Worm (Caenorhabditis elegans) whole organism, young adult: ENCODE results near the gene btb-5.

Source experiments
- C17E4.6 ChIP-seq: fragments of 200-800 bp; sonication (Bioruptor generic); IDR thresholded peaks from 2 replicates; pipeline ENCODE4 v1.3.6; 2022; ENCODE audit warnings: missing genetic modification reagents, missing genetic modification characterization, missing compliant biosample characterization
- F10E7.11 ChIP-seq: sonication (generic microtip); optimal IDR thresholded peaks from 2 replicates; lab custom pipeline; 2017; ENCODE audit warnings: mild to moderate bottlenecking, missing genetic modification characterization, moderate library complexity, missing compliant biosample characterization
- F33H1.4 ChIP-seq: fragments of 200-800 bp; sonication (Bioruptor generic); IDR thresholded peaks from 2 replicates; pipeline ENCODE4 v1.3.6; 2022; ENCODE audit warnings: missing genetic modification reagents, missing genetic modification characterization, missing compliant biosample characterization
- K11D2.4 ChIP-seq: fragments of 200-800 bp; sonication (Bioruptor generic); IDR thresholded peaks from 2 replicates; pipeline ENCODE4 v1.3.6; 2022; ENCODE audit warnings: missing genetic modification reagents, missing genetic modification characterization, missing compliant biosample characterization
- T07F8.4 ChIP-seq: sonication (generic microtip); optimal IDR thresholded peaks from 2 replicates; lab custom pipeline; 2016; ENCODE audit warnings: mild to moderate bottlenecking, missing genetic modification characterization, moderate library complexity, missing compliant biosample characterization
- T26A5.8 ChIP-seq: sonication (generic microtip); optimal IDR thresholded peaks from 2 replicates; lab custom pipeline; 2016; ENCODE audit warnings: missing genetic modification characterization, missing compliant biosample characterization
- Y53G8AR.9 ChIP-seq: fragments of 200-800 bp; sonication (Bioruptor generic); conservative IDR thresholded peaks from 2 replicates; pipeline ENCODE4 v1.3.6; 2022; ENCODE audit warnings: missing genetic modification reagents, missing genetic modification characterization, missing compliant biosample characterization
- Y79H2A.3 ChIP-seq: fragments of 200-800 bp; sonication (Bioruptor generic); conservative IDR thresholded peaks from 2 replicates; pipeline ENCODE4 v1.3.6; 2022; ENCODE audit warnings: missing genetic modification reagents, missing genetic modification characterization, missing compliant biosample characterization
- Y95B8A.8 ChIP-seq: fragments of 200-800 bp; sonication (Bioruptor generic); IDR thresholded peaks from 2 replicates; pipeline ENCODE4 v1.3.6; 2022; ENCODE audit warnings: missing genetic modification reagents, missing genetic modification characterization, missing compliant biosample characterization
- ama-1 ChIP-seq, 3 experiments: fragments of 150-350 bp in 1 of 3; sonication (generic microtip) in 2 of 3; optimal IDR thresholded peaks; 2 replicates each; lab custom pipeline; 2014 to 2018; ENCODE audit warnings: missing biosample characterization in 2 of 3, missing genetic modification characterization in 2 of 3, missing genetic modification reagents in 2 of 3
- aptf-2 ChIP-seq: fragments of 200-800 bp; sonication (Bioruptor generic); conservative IDR thresholded peaks from 2 replicates; pipeline ENCODE4 v1.3.6; 2022; ENCODE audit warnings: missing genetic modification reagents, missing genetic modification characterization, missing compliant biosample characterization
- athp-1 ChIP-seq: sonication (generic microtip); optimal IDR thresholded peaks from 2 replicates; lab custom pipeline; 2017; ENCODE audit warnings: mild to moderate bottlenecking, missing genetic modification characterization, missing compliant biosample characterization
- attf-5 ChIP-seq: fragments of 200-800 bp; sonication (Bioruptor generic); optimal IDR thresholded peaks from 2 replicates; lab custom pipeline; 2018; ENCODE audit warnings: mild to moderate bottlenecking, missing genetic modification characterization, missing compliant biosample characterization
- cebp-1 ChIP-seq, 2 experiments: fragments of 200-800 bp in 1 of 2; sonication (Bioruptor generic) in 1 of 2; sonication (generic microtip) in 1 of 2; IDR thresholded peaks in 1 of 2; optimal IDR thresholded peaks in 1 of 2; 2 replicates each; pipeline versions ENCODE4 v1.3.6 to Lab custom; 2017 to 2022; ENCODE audit warnings: missing compliant biosample characterization in 2 of 2, missing genetic modification characterization in 2 of 2, mild to moderate bottlenecking in 1 of 2, missing genetic modification reagents in 1 of 2, moderate library complexity in 1 of 2
- cebp-2 ChIP-seq: fragments of 200-800 bp; sonication (Bioruptor generic); IDR thresholded peaks from 2 replicates; pipeline ENCODE4 v1.3.6; 2022; ENCODE audit warnings: missing genetic modification characterization, missing compliant biosample characterization
- ceh-100 ChIP-seq: fragments of 200-800 bp; sonication (Bioruptor generic); IDR thresholded peaks from 2 replicates; pipeline ENCODE4 v1.3.6; 2022; ENCODE audit warnings: missing genetic modification reagents, missing genetic modification characterization, missing compliant biosample characterization
- ceh-40 ChIP-seq: fragments of 200-800 bp; sonication (Bioruptor generic); IDR thresholded peaks from 2 replicates; pipeline ENCODE4 v1.3.6; 2022; ENCODE audit warnings: missing genetic modification characterization, missing compliant biosample characterization
- ceh-79 ChIP-seq: sonication (generic microtip); optimal IDR thresholded peaks from 2 replicates; lab custom pipeline; 2017; ENCODE audit warnings: mild to moderate bottlenecking, missing genetic modification characterization, missing compliant biosample characterization
- dox-1 ChIP-seq: fragments of 200-800 bp; sonication (Bioruptor generic); IDR thresholded peaks from 2 replicates; pipeline ENCODE4 v1.3.6; 2022; ENCODE audit warnings: missing genetic modification reagents, missing genetic modification characterization, missing compliant biosample characterization
- egl-18 ChIP-seq: fragments of 200-800 bp; sonication (Bioruptor generic); IDR thresholded peaks from 2 replicates; pipeline ENCODE4 v1.3.6; 2022; ENCODE audit warnings: missing genetic modification reagents, missing genetic modification characterization, missing compliant biosample characterization
- egrh-3 ChIP-seq: fragments of 200-800 bp; sonication (Bioruptor generic); IDR thresholded peaks from 2 replicates; pipeline ENCODE4 v1.3.6; 2022; ENCODE audit warnings: missing genetic modification reagents, missing genetic modification characterization, missing compliant biosample characterization
- ekl-4 ChIP-seq: fragments of 200-800 bp; sonication (Bioruptor generic); IDR thresholded peaks from 2 replicates; pipeline ENCODE4 v1.3.6; 2022; ENCODE audit warnings: missing genetic modification reagents, missing genetic modification characterization, missing compliant biosample characterization
- gei-17 ChIP-seq: fragments of 200-800 bp; sonication (Bioruptor generic); optimal IDR thresholded peaks from 2 replicates; lab custom pipeline; 2018; ENCODE audit warnings: mild to moderate bottlenecking, missing genetic modification characterization, missing compliant biosample characterization
- hmg-1.2 ChIP-seq: fragments of 200-800 bp; sonication (Bioruptor generic); IDR thresholded peaks from 2 replicates; pipeline ENCODE4 v1.3.6; 2022; ENCODE audit warnings: missing genetic modification reagents, missing genetic modification characterization, missing compliant biosample characterization
- let-526 ChIP-seq: fragments of 200-800 bp; sonication (Bioruptor generic); IDR thresholded peaks from 2 replicates; pipeline ENCODE4 v1.3.6; 2022; ENCODE audit warnings: missing genetic modification reagents, missing genetic modification characterization, missing compliant biosample characterization
- lin-26 ChIP-seq: fragments of 200-800 bp; sonication (Bioruptor generic); IDR thresholded peaks from 2 replicates; pipeline ENCODE4 v1.3.6; 2022; ENCODE audit warnings: missing genetic modification reagents, missing genetic modification characterization, missing compliant biosample characterization
- lin-54 ChIP-seq: fragments of 200-800 bp; sonication (Bioruptor generic); optimal IDR thresholded peaks from 2 replicates; lab custom pipeline; 2018; ENCODE audit warnings: mild to moderate bottlenecking, missing genetic modification characterization, missing compliant biosample characterization
- lsl-1 ChIP-seq: fragments of 200-800 bp; sonication (Bioruptor generic); optimal IDR thresholded peaks from 2 replicates; lab custom pipeline; 2018; ENCODE audit warnings: mild to moderate bottlenecking, missing genetic modification characterization, moderate library complexity, missing compliant biosample characterization
- madf-3 ChIP-seq: fragments of 200-800 bp; sonication (Bioruptor generic); IDR thresholded peaks from 2 replicates; pipeline ENCODE4 v1.3.6; 2022; ENCODE audit warnings: missing genetic modification reagents, missing genetic modification characterization, missing compliant biosample characterization
- madf-6 ChIP-seq: fragments of 200-800 bp; sonication (Bioruptor generic); IDR thresholded peaks from 2 replicates; pipeline ENCODE4 v1.3.6; 2022; ENCODE audit warnings: missing genetic modification reagents, missing genetic modification characterization, missing compliant biosample characterization
- mcd-1 ChIP-seq: fragments of 200-800 bp; sonication (Bioruptor generic); IDR thresholded peaks from 2 replicates; pipeline ENCODE4 v1.3.6; 2022; ENCODE audit warnings: missing genetic modification reagents, missing genetic modification characterization, missing compliant biosample characterization
- nfya-2 ChIP-seq: fragments of 200-800 bp; sonication (Bioruptor generic); IDR thresholded peaks from 2 replicates; pipeline ENCODE4 v1.3.6; 2022; ENCODE audit warnings: missing genetic modification reagents, missing genetic modification characterization, missing compliant biosample characterization
- pbrm-1 ChIP-seq: fragments of 200-800 bp; sonication (Bioruptor generic); IDR thresholded peaks from 2 replicates; pipeline ENCODE4 v1.3.6; 2022; ENCODE audit warnings: missing genetic modification reagents, missing genetic modification characterization, missing compliant biosample characterization
- rcor-1 ChIP-seq: fragments of 200-800 bp; sonication (Bioruptor generic); IDR thresholded peaks from 2 replicates; pipeline ENCODE4 v1.3.6; 2022; ENCODE audit warnings: missing genetic modification reagents, missing genetic modification characterization, missing compliant biosample characterization
- somi-1 ChIP-seq: fragments of 200-800 bp; sonication (Bioruptor generic); optimal IDR thresholded peaks from 2 replicates; lab custom pipeline; 2018; ENCODE audit warnings: mild to moderate bottlenecking, missing genetic modification characterization, missing compliant biosample characterization
- zfh-2 ChIP-seq: fragments of 200-800 bp; sonication (Bioruptor generic); conservative IDR thresholded peaks from 2 replicates; pipeline ENCODE4 v1.3.6; 2022; ENCODE audit warnings: missing genetic modification reagents, missing genetic modification characterization, missing compliant biosample characterization
- ztf-25 ChIP-seq: fragments of 200-800 bp; sonication (Bioruptor generic); IDR thresholded peaks from 2 replicates; pipeline ENCODE4 v1.3.6; 2022; ENCODE audit warnings: missing genetic modification reagents, missing genetic modification characterization, missing compliant biosample characterization

The btb-5 gene

DNA sequence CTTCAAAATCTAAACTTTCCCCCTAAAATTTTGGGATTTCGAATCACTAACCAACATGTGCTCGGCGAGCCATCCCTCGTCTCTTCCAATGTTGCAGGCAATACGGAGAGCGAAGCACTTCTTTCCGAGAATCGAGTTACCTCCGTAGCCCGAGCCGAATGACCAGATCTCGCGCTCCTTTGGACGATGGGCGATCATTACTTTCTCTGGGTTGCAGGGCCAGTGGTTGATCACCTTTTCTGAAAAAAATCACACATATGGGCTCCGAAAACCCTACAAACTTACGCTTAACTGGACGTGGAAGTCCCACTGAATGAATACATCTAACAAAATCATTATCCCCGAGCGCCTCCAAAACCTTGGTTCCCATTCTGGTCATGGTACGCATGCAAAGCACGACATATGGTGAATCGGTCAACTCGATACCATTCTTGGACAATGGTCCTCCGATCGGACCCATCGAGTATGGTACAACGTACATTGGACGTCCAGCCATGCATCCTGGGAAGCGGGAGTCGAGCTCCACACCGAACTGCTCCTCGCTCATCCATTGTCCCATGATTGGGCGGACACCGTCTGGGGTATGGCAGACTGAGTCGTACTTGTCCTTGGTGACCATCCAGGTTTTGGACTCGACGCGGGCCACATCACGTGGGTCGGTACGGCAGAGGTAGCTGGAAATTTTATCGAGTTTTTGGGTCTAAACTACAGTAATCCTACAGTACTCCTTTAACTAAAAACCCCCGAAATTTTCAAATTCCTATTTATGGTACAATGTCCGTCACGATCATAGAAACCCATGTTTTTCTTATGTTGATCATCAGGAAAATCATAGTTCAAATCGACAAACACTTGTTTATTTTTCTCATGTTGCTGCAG is 4.0 kb upstream of the btb-5 start (continued):
- TF ChIP-seq gei-17 (GFP tag; lab: Kevin White, UChicago) = no peak
- TF ChIP-seq F33H1.4 (GFP tag; lab: Robert Waterston, UW) = no peak
- 0 out of 2 replicates have a peak, but pooled peaks have one; percentile 23 for TF ChIP-seq nfya-2 (GFP tag; lab: Robert Waterston, UW)
- no peak for TF ChIP-seq somi-1 (GFP tag; lab: Kevin White, UChicago)
- no peak for TF ChIP-seq cebp-2 (GFP tag; lab: Robert Waterston, UW)
- peak; percentile 11 for TF ChIP-seq ama-1 (optimal IDR thresholded peaks at IDR 0.05; lab: Kevin White, UChicago)
- TF ChIP-seq ama-1 (GFP tag; optimal IDR thresholded peaks at IDR 0.05; lab: Kevin White, UChicago) = no peak
- TF ChIP-seq egrh-3 = 0 out of 2 replicates have a peak, but pooled peaks have one; percentile 3
- no peak for TF ChIP-seq lin-54 (GFP tag; lab: Kevin White, UChicago)

DNA sequence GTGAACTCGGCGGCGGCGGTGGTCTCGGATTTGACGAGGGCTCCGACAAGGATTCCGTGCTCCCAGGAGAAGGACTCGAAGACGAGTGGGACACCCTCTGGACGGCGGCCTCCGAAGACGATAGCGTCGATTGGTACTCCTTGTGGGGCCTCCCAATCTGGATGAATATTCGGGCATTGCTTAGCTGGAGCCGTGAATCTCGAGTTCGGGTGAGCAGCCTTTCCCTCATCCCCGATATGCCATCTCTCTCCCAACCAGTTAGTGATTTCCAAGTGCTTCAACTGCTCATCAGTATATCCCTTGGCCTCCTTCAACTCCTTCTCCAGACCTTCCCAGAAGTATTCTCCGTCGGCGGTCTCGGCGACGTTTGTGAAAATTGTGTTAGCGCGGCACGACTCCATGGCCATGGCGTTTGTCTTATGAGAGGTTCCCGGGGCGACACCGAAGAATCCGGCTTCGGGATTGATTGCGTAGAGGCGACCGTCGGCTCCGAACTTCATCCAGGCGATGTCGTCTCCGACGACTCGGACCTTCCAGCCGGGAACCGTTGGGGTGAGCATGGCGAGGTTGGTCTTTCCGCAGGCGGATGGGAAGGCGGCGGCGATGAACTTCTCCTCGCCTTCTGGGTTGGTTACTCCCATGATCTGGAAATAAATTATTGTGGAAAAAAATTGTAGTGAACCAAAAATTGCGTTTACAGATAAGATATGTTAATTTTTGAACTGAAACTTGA is 2.8 kb upstream of the btb-5 start:
- TF ChIP-seq ztf-25 = 0 out of 2 replicates have a peak, but pooled peaks have one; percentile 3
- TF ChIP-seq madf-6 (GFP tag; lab: Robert Waterston, UW) = peak; percentile 20; the same call in 1 of the 2 replicates
- peak; percentile 60 for TF ChIP-seq K11D2.4 (GFP tag; lab: Robert Waterston, UW)
- TF ChIP-seq athp-1 (tag; lab: Kevin White, UChicago) = peak; percentile 18
- no peak for TF ChIP-seq aptf-2 (GFP tag; lab: Robert Waterston, UW)
- TF ChIP-seq madf-3 (GFP tag; lab: Robert Waterston, UW) = peak; percentile 76
- TF ChIP-seq hmg-1.2 = peak; percentile 29; the same call in 1 of the 2 replicates
- TF ChIP-seq ceh-79 = peak; percentile 71
- no peak for TF ChIP-seq ama-1 (optimal IDR thresholded peaks at IDR 0.05; lab: Kevin White, UChicago)
- TF ChIP-seq ama-1 (GFP tag; optimal IDR thresholded peaks at IDR 0.05; lab: Kevin White, UChicago) = peak in 1 of 2 experiments; percentile 35
- TF ChIP-seq T07F8.4 (tag; lab: Kevin White, UChicago) = no peak
- TF ChIP-seq lsl-1 = no peak
- TF ChIP-seq pbrm-1 (GFP tag; lab: Robert Waterston, UW) = no peak
- 0 out of 2 replicates have a peak, but pooled peaks have one; percentile 9 for TF ChIP-seq ceh-100 (GFP tag; lab: Robert Waterston, UW)
- peak; percentile 1 for TF ChIP-seq lin-26 (GFP tag; lab: Robert Waterston, UW)
- TF ChIP-seq let-526 (GFP tag; lab: Robert Waterston, UW) = peak; percentile 72; the same call in 1 of the 2 replicates
- TF ChIP-seq ekl-4 (GFP tag; lab: Robert Waterston, UW) = peak; percentile 58; the same call in 1 of the 2 replicates
- peak; percentile 72; the same call in 1 of the 2 replicates for TF ChIP-seq egrh-3
- TF ChIP-seq rcor-1 (GFP tag; lab: Robert Waterston, UW) = no peak
- TF ChIP-seq mcd-1 (GFP tag; lab: Robert Waterston, UW) = peak; percentile 36; the same call in 1 of the 2 replicates
- no peak for TF ChIP-seq Y95B8A.8 (GFP tag; lab: Robert Waterston, UW)
- 0 out of 2 replicates have a peak, but pooled peaks have one; percentile 18 for TF ChIP-seq Y79H2A.3 (GFP tag; lab: Robert Waterston, UW)
- TF ChIP-seq cebp-1 (GFP tag; IDR thresholded peaks at IDR 0.05; lab: Robert Waterston, UW) = no peak
- peak; percentile 7 for TF ChIP-seq cebp-1 (tag; optimal IDR thresholded peaks at IDR 0.05; lab: Kevin White, UChicago)
- TF ChIP-seq Y53G8AR.9 (GFP tag; lab: Robert Waterston, UW) = peak; percentile 60
- peak; percentile 85 for TF ChIP-seq zfh-2 (GFP tag; lab: Robert Waterston, UW)
- no peak for TF ChIP-seq F10E7.11 (tag; lab: Kevin White, UChicago)
- peak; percentile 42 for TF ChIP-seq attf-5 (GFP tag; lab: Kevin White, UChicago)
- peak; percentile 69 for TF ChIP-seq dox-1
- peak; percentile 13 for TF ChIP-seq lin-54 (GFP tag; lab: Kevin White, UChicago)
- 0 out of 2 replicates have a peak, but pooled peaks have one; percentile 52 for TF ChIP-seq ceh-40 (GFP tag; lab: Robert Waterston, UW)
- peak; percentile 58; the same call in 1 of the 2 replicates for TF ChIP-seq C17E4.6 (GFP tag; lab: Robert Waterston, UW)
- 0 out of 2 replicates have a peak, but pooled peaks have one; percentile 52 for TF ChIP-seq egl-18
- TF ChIP-seq T26A5.8 (tag; lab: Kevin White, UChicago) = no peak
- TF ChIP-seq somi-1 (GFP tag; lab: Kevin White, UChicago) = peak; percentile 58
